Fruit fly (Drosophila melanogaster): ENCODE measurements around the gene CG3061.
A peak's percentile ranks its signal among the peaks of the same experiment; 100 is the strongest.

CG3061 gene

dm6 chr3R:14052182-14053036 is 20.2 kb downstream of the CG3061 start (continued):
- TF ChIP-seq CG17568 (GFP tag; optimal IDR thresholded peaks at IDR 0.05) (peak; percentile 80), Ets97D (GFP tag; optimal IDR thresholded peaks at IDR 0.05) (peak; percentile 51), Oli (tag; optimal IDR thresholded peaks at IDR 0.05) (peak; percentile 84), Bgb (GFP tag; IDR thresholded peaks at IDR 0.05; ENCODE audit: partially characterized antibody) (no peak), HLH3B (GFP tag; IDR thresholded peaks at IDR 0.05) (peak; percentile 63; the same call in 1 of the 2 replicates), H15 (GFP tag; IDR thresholded peaks at IDR 0.05) (peak; percentile 80), Dll (GFP tag; IDR thresholded peaks at IDR 0.05; ENCODE audit: partially characterized antibody) (no peak), CG9876 (GFP tag; optimal IDR thresholded peaks at IDR 0.05) (peak; percentile 69), CG6854 (GFP tag; optimal IDR thresholded peaks at IDR 0.05) (peak; percentile 74), lab (GFP tag; optimal IDR thresholded peaks at IDR 0.05) (peak; percentile 93), CG7928 (GFP tag; optimal IDR thresholded peaks at IDR 0.05) (peak; percentile 82), CG11247 (GFP tag; IDR thresholded peaks at IDR 0.05) (peak; percentile 85), CG12155 (GFP tag; optimal IDR thresholded peaks at IDR 0.05) (peak; percentile 83), ERR (GFP tag; optimal IDR thresholded peaks at IDR 0.05) (peak; percentile 76), CG4424 (GFP tag; optimal IDR thresholded peaks at IDR 0.05) (peak; percentile 64), CG17328 (GFP tag; IDR thresholded peaks at IDR 0.05) (peak; percentile 58; the same call in 1 of the 2 replicates), Dip3 (GFP tag; optimal IDR thresholded peaks at IDR 0.05) (peak; percentile 89), CG1602 (GFP tag; optimal IDR thresholded peaks at IDR 0.05) (peak; percentile 50), CG4360 (GFP tag; IDR thresholded peaks at IDR 0.05) (no peak; the same call in 1 of the 2 replicates), CG33557 (GFP tag; optimal IDR thresholded peaks at IDR 0.05) (no peak), B-H1 (GFP tag; IDR thresholded peaks at IDR 0.05) (peak; percentile 78), z (GFP tag; IDR thresholded peaks at IDR 0.05) (no peak), unc-4 (GFP tag; IDR thresholded peaks at IDR 0.05; ENCODE audit: partially characterized antibody) (no peak), CG3995 (GFP tag; optimal IDR thresholded peaks at IDR 0.05) (peak; percentile 53), CG15269 (tag; optimal IDR thresholded peaks at IDR 0.05) (peak; percentile 92), mirr (GFP tag; optimal IDR thresholded peaks at IDR 0.05) (peak; percentile 42), tna (GFP tag; IDR thresholded peaks at IDR 0.05; ENCODE audit: partially characterized antibody) (no peak), Doc3 (GFP tag; IDR thresholded peaks at IDR 0.05; ENCODE audit: partially characterized antibody) (no peak), fd64A (GFP tag; optimal IDR thresholded peaks at IDR 0.05) (no peak), Chrac-16 (GFP tag; optimal IDR thresholded peaks at IDR 0.05) (peak; percentile 72), CG32767 (GFP tag; IDR thresholded peaks at IDR 0.05) (peak; percentile 71; the same call in 1 of the 2 replicates), CG32532 (GFP tag; IDR thresholded peaks at IDR 0.05) (peak; percentile 95), br (optimal IDR thresholded peaks at IDR 0.05) (no peak), so (GFP tag; IDR thresholded peaks at IDR 0.05) (peak; percentile 65; the same call in 2 of the 3 replicates), CG18599 (GFP tag; optimal IDR thresholded peaks at IDR 0.05) (peak; percentile 90), tgo (GFP tag; IDR thresholded peaks at IDR 0.05) (peak; percentile 89), CG12769 (tag; optimal IDR thresholded peaks at IDR 0.05) (peak; percentile 87), Bteb2 (GFP tag; optimal IDR thresholded peaks at IDR 0.05) (peak; percentile 93), fd3F (GFP tag; optimal IDR thresholded peaks at IDR 0.05) (peak; percentile 91), CG16813 (GFP tag; IDR thresholded peaks at IDR 0.05; ENCODE audit: partially characterized antibody) (no peak), HmgZ (tag; optimal IDR thresholded peaks at IDR 0.05) (peak; percentile 86), pzg (GFP tag; optimal IDR thresholded peaks at IDR 0.05) (peak; percentile 4), lmd (GFP tag; IDR thresholded peaks at IDR 0.05) (peak; percentile 94), TFAM (GFP tag; optimal IDR thresholded peaks at IDR 0.05) (no peak), BEAF-32 (GFP tag; optimal IDR thresholded peaks at IDR 0.05) (no peak), ato (GFP tag; IDR thresholded peaks at IDR 0.05; ENCODE audit: partially characterized antibody) (no peak), ara (GFP tag; IDR thresholded peaks at IDR 0.05) (no peak; the same call in 1 of the 2 replicates), CG6175 (GFP tag; IDR thresholded peaks at IDR 0.05) (peak; percentile 79)
